Fruit fly (Drosophila melanogaster): ENCODE measurements around the gene CG3213.
A peak's percentile ranks its signal among the peaks of the same experiment; 100 is the strongest.

Gene CG3213

dm6 chr2L:3472242-3472641 is 47.2 kb downstream of the CG3213 start, which contains the start of gene Pgant4 (continued):
- TF ChIP-seq ssp (GFP tag; IDR thresholded peaks at IDR 0.05) (0 out of 2 replicates have a peak, but pooled peaks have one; percentile 26), CG18599 (GFP tag; optimal IDR thresholded peaks at IDR 0.05) (no peak), toy (GFP tag; IDR thresholded peaks at IDR 0.05) (no peak), CG6689 (GFP tag; IDR thresholded peaks at IDR 0.05) (peak; percentile 37; the same call in 1 of the 2 replicates), amos (GFP tag; IDR thresholded peaks at IDR 0.05; ENCODE audit: partially characterized antibody) (peak; percentile 28; the same call in 1 of the 2 replicates), pzg (GFP tag; optimal IDR thresholded peaks at IDR 0.05) (peak; percentile 20), jigr1 (GFP tag; IDR thresholded peaks at IDR 0.05) (no peak), CG1832 (GFP tag; optimal IDR thresholded peaks at IDR 0.05) (no peak), odd (GFP tag; optimal IDR thresholded peaks at IDR 0.05) (no peak), sug (tag; optimal IDR thresholded peaks at IDR 0.05) (peak; percentile 60), tup (GFP tag; optimal IDR thresholded peaks at IDR 0.05) (peak; percentile 10), CG12942 (GFP tag; optimal IDR thresholded peaks at IDR 0.05) (peak; percentile 2), CG1602 (GFP tag; optimal IDR thresholded peaks at IDR 0.05) (peak; percentile 13), sisA (GFP tag; IDR thresholded peaks at IDR 0.05) (peak; percentile 51), hb (GFP tag; IDR thresholded peaks at IDR 0.05; ENCODE audit: partially characterized antibody) (no peak), CG1233 (GFP tag; optimal IDR thresholded peaks at IDR 0.05) (peak; percentile 47), CG5180 (GFP tag; optimal IDR thresholded peaks at IDR 0.05) (no peak), Max (GFP tag; optimal IDR thresholded peaks at IDR 0.05) (no peak), CG17359 (tag; optimal IDR thresholded peaks at IDR 0.05) (peak; percentile 38), CG9817 (tag; optimal IDR thresholded peaks at IDR 0.05) (peak; percentile 40), Rx (GFP tag; IDR thresholded peaks at IDR 0.05) (peak; percentile 40; the same call in 1 of the 2 replicates), CG4820 (GFP tag; optimal IDR thresholded peaks at IDR 0.05) (peak; percentile 51), lmd (GFP tag; IDR thresholded peaks at IDR 0.05) (peak; percentile 60), Eip74EF (GFP tag; optimal IDR thresholded peaks at IDR 0.05) (no peak), NC2α (GFP tag; optimal IDR thresholded peaks at IDR 0.05) (no peak), Hand (GFP tag; optimal IDR thresholded peaks at IDR 0.05) (no peak), ttk (GFP tag; IDR thresholded peaks at IDR 0.05) (peak; percentile 46; the same call in 1 of the 2 replicates), sd (tag; optimal IDR thresholded peaks at IDR 0.05) (no peak), grn (GFP tag; optimal IDR thresholded peaks at IDR 0.05) (no peak), CG11560 (tag; IDR thresholded peaks at IDR 0.05) (no peak; the same call in 2 of the 3 replicates), BEAF-32 (GFP tag; optimal IDR thresholded peaks at IDR 0.05) (peak; percentile 19), gsb (GFP tag; IDR thresholded peaks at IDR 0.05) (peak; percentile 33; the same call in 1 of the 2 replicates), ash1 (GFP tag; optimal IDR thresholded peaks at IDR 0.05) (no peak), CG4404 (GFP tag; IDR thresholded peaks at IDR 0.05) (no peak), danr (GFP tag; IDR thresholded peaks at IDR 0.05) (no peak), CG31365 (tag; optimal IDR thresholded peaks at IDR 0.05) (peak; percentile 14), onecut (GFP tag; IDR thresholded peaks at IDR 0.05) (peak; percentile 82), CG13296 (GFP tag; optimal IDR thresholded peaks at IDR 0.05) (no peak), CG31224 (GFP tag; IDR thresholded peaks at IDR 0.05) (no peak; the same call in 1 of the 2 replicates), sim (GFP tag; IDR thresholded peaks at IDR 0.05) (no peak), dysf (GFP tag; IDR thresholded peaks at IDR 0.05) (peak; percentile 74), Bgb (GFP tag; IDR thresholded peaks at IDR 0.05; ENCODE audit: partially characterized antibody) (peak; percentile 47), tgo (GFP tag; IDR thresholded peaks at IDR 0.05) (peak; percentile 65; the same call in 2 of the 3 replicates), Hsf (GFP tag; optimal IDR thresholded peaks at IDR 0.05) (peak; percentile 67), HmgD (GFP tag; optimal IDR thresholded peaks at IDR 0.05) (peak; percentile 1), sens (GFP tag) (peak; percentile 72), Hmr (GFP tag; optimal IDR thresholded peaks at IDR 0.05) (peak; percentile 44), CTCF (GFP tag; optimal IDR thresholded peaks at IDR 0.05) (peak; percentile 99), zfh1 (GFP tag; IDR thresholded peaks at IDR 0.05) (peak; percentile 51; the same call in 2 of the 3 replicates), CG1603 (tag; optimal IDR thresholded peaks at IDR 0.05) (peak; percentile 53), CG10431 (GFP tag; optimal IDR thresholded peaks at IDR 0.05) (no peak)

Data from whole organism, embryonic.